Worm (Caenorhabditis elegans) whole organism, late embryonic: ENCODE measurements around the gene rpoa-12.

Experiments
- T23F11.4 ChIP-seq: fragments of 200-800 bp; sonication (Bioruptor generic); optimal IDR thresholded peaks from 2 replicates; lab custom pipeline; 2018; ENCODE audit warnings: mild to moderate bottlenecking, missing genetic modification characterization, missing compliant biosample characterization
- ama-1 ChIP-seq: fragments of 150-350 bp; optimal IDR thresholded peaks from 2 replicates; lab custom pipeline; 2014
- ceh-30 ChIP-seq: fragments of 150-350 bp; optimal IDR thresholded peaks from 2 replicates; lab custom pipeline; 2014; ENCODE audit warnings: missing biosample characterization, missing genetic modification characterization
- ceh-31 ChIP-seq: sonication (generic microtip); optimal IDR thresholded peaks from 2 replicates; lab custom pipeline; 2016; ENCODE audit warnings: missing genetic modification characterization, missing compliant biosample characterization
- ceh-9 ChIP-seq: sonication (generic microtip); optimal IDR thresholded peaks from 2 replicates; lab custom pipeline; 2016; ENCODE audit warnings: mild to moderate bottlenecking, missing genetic modification characterization, inconsistent platforms, missing compliant biosample characterization
- hlh-8 ChIP-seq: sonication (generic microtip); optimal IDR thresholded peaks from 2 replicates; lab custom pipeline; 2016; ENCODE audit warnings: missing genotype, missing genetic modification characterization, missing compliant biosample characterization
- pax-1 ChIP-seq: fragments of 150-350 bp; optimal IDR thresholded peaks from 2 replicates; lab custom pipeline; 2014; ENCODE audit warnings: missing biosample characterization, missing genetic modification characterization
- pha-4 ChIP-seq: fragments of 150-350 bp; optimal IDR thresholded peaks from 2 replicates; lab custom pipeline; 2018; ENCODE audit warnings: missing biosample characterization, missing genetic modification reagents, missing genetic modification characterization
- unc-55 ChIP-seq: sonication (generic microtip); optimal IDR thresholded peaks from 2 replicates; lab custom pipeline; 2017; ENCODE audit warnings: missing biosample characterization, missing genetic modification reagents, missing genetic modification characterization

ce11 chrV:14378986-14379385, 44.1 kb downstream of the rpoa-12 start, which contains the start of gene npr-43:
- TF ChIP-seq pax-1 (tag; lab: Kevin White, UChicago) (no peak), pha-4 (no peak), ceh-9 (tag; lab: Kevin White, UChicago) (no peak), ama-1 (lab: Kevin White, UChicago) (no peak), T23F11.4 (GFP tag; lab: Kevin White, UChicago) (no peak), ceh-30 (no peak), hlh-8 (tag; lab: Kevin White, UChicago) (no peak), unc-55 (GFP tag; lab: Kevin White, UChicago) (no peak), ceh-31 (tag; lab: Kevin White, UChicago) (no peak)
